Fruit fly (Drosophila melanogaster) whole organism, embryonic: ENCODE measurements around the gene Syt12.

Source experiments
- Antp ChIP-seq: fragments of 200-800 bp; sonication (Bioruptor generic); optimal IDR thresholded peaks from 3 replicates; lab custom pipeline; 2016; ENCODE audit warnings: missing biosample characterization, missing genetic modification characterization
- Awh ChIP-seq: fragments of 200-800 bp; sonication (Bioruptor generic); IDR thresholded peaks from 2 replicates; pipeline ENCODE4, ENCODE4 v1.3.6; 2022; ENCODE audit warnings: missing biosample characterization, missing genetic modification characterization
- CG10209 ChIP-seq: fragments of 200-800 bp; sonication (Bioruptor generic); optimal IDR thresholded peaks from 3 replicates; lab custom pipeline; 2017; ENCODE audit warnings: missing biosample characterization, mild to moderate bottlenecking, missing genetic modification characterization, missing genetic modification reagents
- CG10654 ChIP-seq: fragments of 200-800 bp; sonication (Bioruptor generic); optimal IDR thresholded peaks from 2 replicates; lab custom pipeline; 2016; ENCODE audit warnings: missing biosample characterization, missing genetic modification characterization
- CG11085 ChIP-seq: fragments of 200-800 bp; sonication (Bioruptor generic); IDR thresholded peaks from 2 replicates; pipeline ENCODE4 v1.3.6; 2022; ENCODE audit warnings: missing biosample characterization, missing genetic modification characterization
- CG11093 ChIP-seq: fragments of 200-800 bp; sonication (Bioruptor generic); IDR thresholded peaks from 3 replicates; pipeline ENCODE4 v1.3.6; 2022; ENCODE audit warnings: missing biosample characterization, missing genetic modification characterization
- CG11247 ChIP-seq: fragments of 200-800 bp; sonication (Bioruptor generic); IDR thresholded peaks from 2 replicates; pipeline ENCODE4 v1.3.6; 2022; ENCODE audit warnings: missing biosample characterization, missing genetic modification characterization
- CG11695 ChIP-seq: fragments of 200-800 bp; sonication (Bioruptor generic); IDR thresholded peaks from 3 replicates; pipeline ENCODE4 v1.3.6; 2022; ENCODE audit warnings: missing biosample characterization, missing genetic modification characterization
- CG12299 ChIP-seq: fragments of 200-800 bp; sonication (Bioruptor generic); optimal IDR thresholded peaks from 2 replicates; lab custom pipeline; 2018; ENCODE audit warnings: missing biosample characterization, mild to moderate bottlenecking, missing genetic modification characterization
- CG13287 ChIP-seq: fragments of 200-800 bp; sonication (Bioruptor generic); IDR thresholded peaks from 2 replicates; pipeline ENCODE4 v1.3.6; 2022; ENCODE audit warnings: missing biosample characterization, missing genetic modification characterization; ENCODE audit not compliant: partially characterized antibody
- CG14860 ChIP-seq: fragments of 200-800 bp; sonication (Bioruptor generic); IDR thresholded peaks from 3 replicates; pipeline ENCODE4 v1.3.6; 2022; ENCODE audit warnings: missing biosample characterization, missing genetic modification characterization; ENCODE audit not compliant: partially characterized antibody
- CG14965 ChIP-seq: fragments of 200-800 bp; sonication (Bioruptor generic); optimal IDR thresholded peaks from 2 replicates; lab custom pipeline; 2016; ENCODE audit warnings: missing biosample characterization, missing genetic modification characterization, borderline replicate concordance
- CG1603 ChIP-seq: fragments of 200-800 bp; sonication (Bioruptor generic); optimal IDR thresholded peaks from 2 replicates; lab custom pipeline; 2019; ENCODE audit warnings: missing biosample characterization, mild to moderate bottlenecking, missing genetic modification characterization, moderate library complexity
- CG17359 ChIP-seq: fragments of 200-800 bp; sonication (Bioruptor generic); optimal IDR thresholded peaks from 3 replicates; lab custom pipeline; 2018; ENCODE audit warnings: missing biosample characterization, mild to moderate bottlenecking, missing genetic modification characterization, moderate library complexity
- CG17568 ChIP-seq: fragments of 200-800 bp; sonication (Bioruptor generic); optimal IDR thresholded peaks from 2 replicates; lab custom pipeline; 2018; ENCODE audit warnings: missing biosample characterization, mild to moderate bottlenecking, missing genetic modification characterization, moderate library complexity
- CG17829 ChIP-seq: fragments of 200-800 bp; optimal IDR thresholded peaks from 2 replicates; lab custom pipeline; 2019; ENCODE audit warnings: missing biosample characterization, mild to moderate bottlenecking, missing genetic modification characterization, moderate library complexity
- CG18764 ChIP-seq: fragments of 200-800 bp; sonication (Bioruptor generic); optimal IDR thresholded peaks from 3 replicates; lab custom pipeline; 2016; ENCODE audit warnings: missing biosample characterization, missing genetic modification characterization
- CG3065 ChIP-seq: fragments of 200-800 bp; sonication (Bioruptor generic); optimal IDR thresholded peaks from 2 replicates; lab custom pipeline; 2016; ENCODE audit warnings: missing biosample characterization, missing genetic modification characterization
- CG31365 ChIP-seq: fragments of 200-800 bp; sonication (Bioruptor generic); optimal IDR thresholded peaks from 2 replicates; lab custom pipeline; 2018; ENCODE audit warnings: missing biosample characterization, mild to moderate bottlenecking, missing genetic modification characterization
- CG32772 ChIP-seq: fragments of 200-800 bp; sonication (Bioruptor generic); IDR thresholded peaks from 2 replicates; pipeline ENCODE4 v1.3.6; 2022; ENCODE audit warnings: missing biosample characterization, missing genetic modification characterization
- CG4282 ChIP-seq: fragments of 200-800 bp; sonication (Bioruptor generic); optimal IDR thresholded peaks from 2 replicates; lab custom pipeline; 2016; ENCODE audit warnings: missing biosample characterization, missing genetic modification characterization
- CG4617 ChIP-seq: fragments of 200-800 bp; sonication (Bioruptor generic); optimal IDR thresholded peaks from 3 replicates; lab custom pipeline; 2016; ENCODE audit warnings: missing biosample characterization, missing genetic modification characterization, borderline replicate concordance
- CG6254 ChIP-seq: fragments of 200-800 bp; sonication (Bioruptor generic); optimal IDR thresholded peaks from 3 replicates; lab custom pipeline; 2017; ENCODE audit warnings: mild to moderate bottlenecking, missing biosample characterization, missing genetic modification reagents, missing genetic modification characterization
- CG6272 ChIP-seq: fragments of 200-800 bp; sonication (Bioruptor generic); IDR thresholded peaks from 2 replicates; pipeline ENCODE4 v1.3.6; 2022; ENCODE audit warnings: missing biosample characterization, missing genetic modification characterization
- CG7357 ChIP-seq: fragments of 200-800 bp; sonication (Bioruptor generic); IDR thresholded peaks from 3 replicates; pipeline ENCODE4 v1.3.6; 2022; ENCODE audit warnings: missing biosample characterization, missing genetic modification characterization
- CG9215 ChIP-seq: fragments of 200-800 bp; sonication (Bioruptor generic); IDR thresholded peaks from 2 replicates; pipeline ENCODE4 v1.3.6; 2022; ENCODE audit warnings: missing biosample characterization, missing genetic modification characterization
- CG9609 ChIP-seq: fragments of 200-800 bp; sonication (Bioruptor generic); optimal IDR thresholded peaks from 3 replicates; lab custom pipeline; 2016; ENCODE audit warnings: missing biosample characterization, missing genetic modification characterization
- CoRest ChIP-seq: fragments of 200-800 bp; sonication (Bioruptor generic); optimal IDR thresholded peaks from 3 replicates; lab custom pipeline; 2018; ENCODE audit warnings: missing biosample characterization, mild to moderate bottlenecking, missing genetic modification characterization, moderate library complexity
- Ets65A ChIP-seq: fragments of 200-800 bp; sonication (Bioruptor generic); peaks from one replicate; lab custom pipeline; 2016; ENCODE audit warnings: missing biosample characterization, missing genetic modification characterization
- H2.0 ChIP-seq: fragments of 200-800 bp; sonication (Bioruptor generic); IDR thresholded peaks from 2 replicates; pipeline ENCODE4 v1.3.6; 2022; ENCODE audit warnings: missing biosample characterization, missing genetic modification characterization
- Hsf ChIP-seq: fragments of 200-800 bp; sonication (Bioruptor generic); optimal IDR thresholded peaks from 3 replicates; lab custom pipeline; 2016; ENCODE audit warnings: missing biosample characterization, missing genetic modification characterization
- MBD-R2 ChIP-seq: fragments of 200-800 bp; sonication (Bioruptor generic); IDR thresholded peaks from 2 replicates; pipeline ENCODE4 v1.3.6; 2022; ENCODE audit warnings: missing biosample characterization, missing genetic modification characterization
- Myb ChIP-seq: fragments of 200-800 bp; sonication (Bioruptor generic); optimal IDR thresholded peaks from 2 replicates; lab custom pipeline; 2016; ENCODE audit warnings: missing biosample characterization, missing genetic modification characterization
- PHDP ChIP-seq: fragments of 200-800 bp; sonication (Bioruptor generic); optimal IDR thresholded peaks from 3 replicates; lab custom pipeline; 2018; ENCODE audit warnings: missing biosample characterization, mild to moderate bottlenecking, missing genetic modification characterization, moderate library complexity
- Rfx ChIP-seq: fragments of 200-800 bp; sonication (Bioruptor generic); IDR thresholded peaks from 2 replicates; pipeline ENCODE4 v1.3.6; 2022; ENCODE audit warnings: missing biosample characterization, missing genetic modification characterization
- Sin3A ChIP-seq: fragments of >200 bp; optimal IDR thresholded peaks from 2 replicates; lab custom pipeline; 2018
- Sry-β ChIP-seq: fragments of 200-800 bp; sonication (Bioruptor generic); optimal IDR thresholded peaks from 2 replicates; lab custom pipeline; 2018; ENCODE audit warnings: missing biosample characterization, mild to moderate bottlenecking, missing genetic modification characterization, moderate library complexity
- YL-1 ChIP-seq: fragments of 200-800 bp; sonication (Bioruptor generic); optimal IDR thresholded peaks from 3 replicates; lab custom pipeline; 2017; ENCODE audit warnings: missing biosample characterization, mild to moderate bottlenecking, missing genetic modification characterization
- bcd ChIP-seq: fragments of 200-800 bp; sonication (Bioruptor generic); optimal IDR thresholded peaks from 2 replicates; lab custom pipeline; 2017; ENCODE audit warnings: missing biosample characterization, mild to moderate bottlenecking, missing genetic modification characterization
- cad ChIP-seq: fragments of >200 bp; optimal IDR thresholded peaks from 2 replicates; lab custom pipeline; 2017; ENCODE audit warnings: missing biosample characterization, missing genetic modification characterization
- cas ChIP-seq: fragments of 200-800 bp; sonication (Bioruptor generic); IDR thresholded peaks from 2 replicates; pipeline ENCODE4 v1.3.6; 2022; ENCODE audit warnings: missing biosample characterization, missing genetic modification characterization
- croc ChIP-seq: fragments of 200-800 bp; sonication (Bioruptor generic); conservative IDR thresholded peaks from 3 replicates; pipeline ENCODE4 v1.3.6; 2022; ENCODE audit warnings: missing biosample characterization, missing genetic modification characterization
- dm ChIP-seq: fragments of 200-800 bp; sonication (Bioruptor generic); optimal IDR thresholded peaks from 3 replicates; lab custom pipeline; 2016; ENCODE audit warnings: missing biosample characterization, missing genetic modification characterization
- emc ChIP-seq: fragments of 200-800 bp; sonication (Bioruptor generic); optimal IDR thresholded peaks from 2 replicates; lab custom pipeline; 2016; ENCODE audit warnings: missing biosample characterization, missing genetic modification characterization
- grn ChIP-seq: fragments of 200-800 bp; sonication (Bioruptor generic); optimal IDR thresholded peaks from 3 replicates; lab custom pipeline; 2017; ENCODE audit warnings: missing biosample characterization, missing genetic modification characterization
- gt ChIP-seq: fragments of 200-800 bp; sonication (Bioruptor generic); IDR thresholded peaks from 2 replicates; pipeline ENCODE4 v1.3.6; 2022; ENCODE audit warnings: missing biosample characterization, missing genetic modification characterization
- hb ChIP-seq: fragments of 200-800 bp; sonication (Bioruptor generic); IDR thresholded peaks from 3 replicates; pipeline ENCODE4 v1.3.6; 2022; ENCODE audit warnings: missing biosample characterization, missing genetic modification characterization; ENCODE audit not compliant: partially characterized antibody
- maf-S ChIP-seq: fragments of 200-800 bp; sonication (Bioruptor generic); optimal IDR thresholded peaks from 2 replicates; lab custom pipeline; 2016; ENCODE audit warnings: missing biosample characterization, missing genetic modification characterization
- nerfin-1 ChIP-seq: fragments of 200-800 bp; sonication (Bioruptor generic); optimal IDR thresholded peaks from 3 replicates; lab custom pipeline; 2019; ENCODE audit warnings: missing biosample characterization, mild to moderate bottlenecking, missing genetic modification characterization, moderate library complexity
- schlank ChIP-seq: fragments of 200-800 bp; sonication (Bioruptor generic); optimal IDR thresholded peaks from 2 replicates; lab custom pipeline; 2018; ENCODE audit warnings: missing biosample characterization, mild to moderate bottlenecking, missing genetic modification characterization
- tio ChIP-seq: fragments of 200-800 bp; sonication (Bioruptor generic); optimal IDR thresholded peaks from 2 replicates; lab custom pipeline; 2017; ENCODE audit warnings: missing biosample characterization, missing genetic modification characterization, inconsistent platforms

Syt12 gene

DNA sequence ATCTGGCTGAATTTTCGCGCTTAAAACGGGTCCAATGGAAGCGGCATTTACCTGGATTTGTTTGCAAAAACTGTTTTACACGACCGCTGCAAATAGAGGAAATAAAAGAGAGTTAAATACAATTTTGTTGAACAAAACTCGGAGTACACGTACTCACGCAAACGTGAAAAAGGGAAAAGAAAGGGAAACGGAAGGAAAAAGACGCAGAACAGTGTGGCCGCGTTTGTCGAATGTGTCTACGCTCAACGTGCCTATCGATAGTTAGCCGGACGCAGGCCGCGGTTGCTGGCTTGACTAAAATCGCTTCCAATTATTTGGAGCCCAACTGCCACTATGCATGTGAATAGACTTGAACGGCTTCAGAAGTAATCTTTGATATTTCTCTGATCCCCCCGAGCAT is 21.6 kb upstream of the Syt12 start, which contains the start of gene RpS15Aa (continued):
- no peak for TF ChIP-seq CG4282 (GFP tag; lab: Kevin White, UChicago)
- peak; percentile 78 for TF ChIP-seq H2.0 (GFP tag; lab: Robert Waterston, UW)
- peak; percentile 77 for TF ChIP-seq CG9609 (GFP tag; lab: Kevin White, UChicago)
- TF ChIP-seq Awh (GFP tag; lab: Robert Waterston, UW): peak; percentile 62
- peak; percentile 62 for TF ChIP-seq CG31365 (tag; lab: Kevin White, UChicago)
- TF ChIP-seq PHDP (tag; lab: Kevin White, UChicago): peak; percentile 66
- peak; percentile 59 for TF ChIP-seq maf-S (GFP tag; lab: Kevin White, UChicago)
- peak; percentile 90 for TF ChIP-seq Myb (GFP tag; lab: Kevin White, UChicago)
- TF ChIP-seq CG14860: peak; percentile 37; the same call in 2 of the 3 replicates
- peak; percentile 51; the same call in 1 of the 3 replicates for TF ChIP-seq hb
- TF ChIP-seq CG14965 (GFP tag; lab: Kevin White, UChicago): peak; percentile 53
- peak; percentile 87 for TF ChIP-seq bcd (GFP tag; lab: Kevin White, UChicago)
- TF ChIP-seq emc (GFP tag; lab: Kevin White, UChicago): peak; percentile 40
- peak; percentile 56; the same call in 1 of the 2 replicates for TF ChIP-seq MBD-R2
- TF ChIP-seq CG4617 (GFP tag; lab: Kevin White, UChicago): peak; percentile 18
- peak; percentile 49 for TF ChIP-seq CG9215
- TF ChIP-seq Rfx (GFP tag; lab: Robert Waterston, UW): peak; percentile 92
- TF ChIP-seq Sin3A (lab: Kevin White, UChicago): peak; percentile 21
- TF ChIP-seq CG6272 (GFP tag; lab: Robert Waterston, UW): peak; percentile 78
- peak; percentile 9 for TF ChIP-seq CG3065
- no peak for TF ChIP-seq cas (GFP tag; lab: Robert Waterston, UW)
- TF ChIP-seq CG1603 (tag; lab: Kevin White, UChicago): peak; percentile 85
- 0 out of 3 replicates have a peak, but pooled peaks have one; percentile 23 for TF ChIP-seq CG11093 (GFP tag; lab: Robert Waterston, UW)
- TF ChIP-seq cad: no peak
- peak; percentile 35 for TF ChIP-seq nerfin-1 (tag; lab: Kevin White, UChicago)
- TF ChIP-seq CG17829: peak; percentile 58
- peak; percentile 40 for TF ChIP-seq CG13287 (GFP tag; lab: Robert Waterston, UW)
- TF ChIP-seq CG11085 (GFP tag; lab: Robert Waterston, UW): peak; percentile 87
- peak; percentile 75 for TF ChIP-seq CG10209 (GFP tag; lab: Kevin White, UChicago)
- peak; percentile 33; the same call in 1 of the 3 replicates for TF ChIP-seq CG11695
- peak; percentile 47 for TF ChIP-seq CG6254 (GFP tag; lab: Kevin White, UChicago)
- TF ChIP-seq dm (GFP tag; lab: Kevin White, UChicago): peak; percentile 73
- peak; percentile 34 for TF ChIP-seq grn (GFP tag; lab: Kevin White, UChicago)
- peak; percentile 82 for TF ChIP-seq YL-1
- peak; percentile 49; the same call in 1 of the 2 replicates for TF ChIP-seq gt
- TF ChIP-seq Sry-β (GFP tag; lab: Kevin White, UChicago): peak; percentile 11
- peak; percentile 65; the same call in 1 of the 2 replicates for TF ChIP-seq CG32772
- TF ChIP-seq tio: peak; percentile 42
- TF ChIP-seq CG10654: peak; percentile 68
- peak; percentile 74 for TF ChIP-seq schlank (tag; lab: Kevin White, UChicago)
- peak; percentile 69 for TF ChIP-seq Antp (GFP tag; lab: Kevin White, UChicago)
- peak; percentile 50 for TF ChIP-seq CG18764 (GFP tag; lab: Kevin White, UChicago)
- TF ChIP-seq CoRest: peak; percentile 48
- peak; percentile 74 for TF ChIP-seq Hsf (GFP tag; lab: Kevin White, UChicago)
- TF ChIP-seq croc (GFP tag; lab: Robert Waterston, UW): peak; percentile 41; the same call in 2 of the 3 replicates
- TF ChIP-seq CG17568: peak; percentile 83
- peak; percentile 42 for TF ChIP-seq CG12299 (tag; lab: Kevin White, UChicago)
- TF ChIP-seq CG17359: peak; percentile 59
- no peak for TF ChIP-seq CG7357 (GFP tag; lab: Robert Waterston, UW)
- peak; percentile 77 for TF ChIP-seq CG11247 (GFP tag; lab: Robert Waterston, UW)
- TF ChIP-seq Ets65A (GFP tag; lab: Kevin White, UChicago): peak; percentile 99
